Worm (Caenorhabditis elegans) whole organism, early embryonic: ENCODE results near the gene F54B3.2.

Source experiments
- B0310.2 ChIP-seq: sonication (generic microtip); optimal IDR thresholded peaks from 2 replicates; lab custom pipeline; 2016; ENCODE audit warnings: mild to moderate bottlenecking, missing genetic modification characterization, missing compliant biosample characterization
- ama-1 ChIP-seq: fragments of 150-350 bp; optimal IDR thresholded peaks from 2 replicates; lab custom pipeline; 2014

DNA sequence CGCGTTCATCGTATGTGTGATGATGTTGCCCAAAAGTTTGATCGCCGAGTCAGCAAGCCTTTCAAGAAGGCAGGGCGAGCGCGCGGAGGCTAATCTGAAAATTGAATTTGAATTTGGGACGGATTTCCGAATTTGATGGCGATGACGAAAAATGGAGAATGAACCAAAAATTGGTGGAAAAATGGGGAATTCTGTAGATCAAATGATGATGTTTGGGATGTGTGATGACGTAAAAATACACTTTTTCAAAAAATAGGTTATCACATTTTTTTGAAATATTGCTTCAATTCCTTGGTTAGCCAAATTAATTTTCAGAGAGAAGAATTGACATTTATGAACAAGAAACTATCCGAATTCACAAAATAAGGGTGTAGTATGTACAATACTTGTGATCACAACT, 9.6 kb upstream of the F54B3.2 start, which contains the start of gene ZK971.1:
- TF ChIP-seq ama-1 (lab: Kevin White, UChicago) (no peak), B0310.2 (tag; lab: Kevin White, UChicago) (no peak)
